Worm (Caenorhabditis elegans) whole organism, young adult: ENCODE results near the gene amt-4.

Experiments used
- B0336.3 ChIP-seq: fragments of 200-800 bp; sonication (Bioruptor generic); IDR thresholded peaks from 2 replicates; pipeline ENCODE4 v1.3.6; 2022; ENCODE audit warnings: missing genetic modification characterization, missing compliant biosample characterization
- C06A6.2 ChIP-seq: fragments of 200-800 bp; sonication (Bioruptor generic); conservative IDR thresholded peaks from 2 replicates; pipeline ENCODE4 v1.3.6; 2022; ENCODE audit warnings: missing genetic modification characterization, missing compliant biosample characterization
- C17E4.6 ChIP-seq: fragments of 200-800 bp; sonication (Bioruptor generic); IDR thresholded peaks from 2 replicates; pipeline ENCODE4 v1.3.6; 2022; ENCODE audit warnings: missing genetic modification reagents, missing genetic modification characterization, missing compliant biosample characterization
- D2030.7 ChIP-seq: fragments of 200-800 bp; sonication (Bioruptor generic); IDR thresholded peaks from 2 replicates; pipeline ENCODE4 v1.3.6; 2022; ENCODE audit warnings: missing genetic modification reagents, missing genetic modification characterization, missing compliant biosample characterization
- F10E7.11 ChIP-seq: sonication (generic microtip); optimal IDR thresholded peaks from 2 replicates; lab custom pipeline; 2017; ENCODE audit warnings: mild to moderate bottlenecking, missing genetic modification characterization, moderate library complexity, missing compliant biosample characterization
- F57C9.4 ChIP-seq: sonication (generic microtip); optimal IDR thresholded peaks from 2 replicates; lab custom pipeline; 2017; ENCODE audit warnings: mild to moderate bottlenecking, missing genetic modification characterization, missing compliant biosample characterization
- K11D2.4 ChIP-seq: fragments of 200-800 bp; sonication (Bioruptor generic); IDR thresholded peaks from 2 replicates; pipeline ENCODE4 v1.3.6; 2022; ENCODE audit warnings: missing genetic modification reagents, missing genetic modification characterization, missing compliant biosample characterization
- ZK185.1 ChIP-seq: sonication (generic microtip); optimal IDR thresholded peaks from 2 replicates; lab custom pipeline; 2016; ENCODE audit warnings: mild to moderate bottlenecking, missing genetic modification characterization, missing compliant biosample characterization; ENCODE audit not compliant: poor library complexity, severe bottlenecking
- ama-1 ChIP-seq, 3 experiments: fragments of 150-350 bp in 1 of 3; sonication (generic microtip) in 2 of 3; optimal IDR thresholded peaks; 2 replicates each; lab custom pipeline; 2014 to 2018; ENCODE audit warnings: missing biosample characterization in 2 of 3, missing genetic modification characterization in 2 of 3, missing genetic modification reagents in 2 of 3
- aptf-2 ChIP-seq: fragments of 200-800 bp; sonication (Bioruptor generic); conservative IDR thresholded peaks from 2 replicates; pipeline ENCODE4 v1.3.6; 2022; ENCODE audit warnings: missing genetic modification reagents, missing genetic modification characterization, missing compliant biosample characterization
- attf-3 ChIP-seq: fragments of 200-800 bp; sonication (Bioruptor generic); conservative IDR thresholded peaks from 2 replicates; pipeline ENCODE4 v1.3.6; 2022; ENCODE audit warnings: missing genetic modification reagents, missing genetic modification characterization, missing compliant biosample characterization
- attf-6 ChIP-seq: fragments of 200-800 bp; sonication (Bioruptor generic); IDR thresholded peaks from 2 replicates; pipeline ENCODE4 v1.3.6; 2022; ENCODE audit warnings: missing genetic modification reagents, missing genetic modification characterization, missing compliant biosample characterization
- bed-2 ChIP-seq: fragments of 200-800 bp; sonication (Bioruptor generic); IDR thresholded peaks from 2 replicates; pipeline ENCODE4 v1.3.6; 2022; ENCODE audit warnings: missing genetic modification reagents, missing genetic modification characterization, missing compliant biosample characterization
- dox-1 ChIP-seq: fragments of 200-800 bp; sonication (Bioruptor generic); IDR thresholded peaks from 2 replicates; pipeline ENCODE4 v1.3.6; 2022; ENCODE audit warnings: missing genetic modification reagents, missing genetic modification characterization, missing compliant biosample characterization
- dpl-1 ChIP-seq: fragments of 150-350 bp; optimal IDR thresholded peaks from 2 replicates; lab custom pipeline; 2014; ENCODE audit warnings: missing biosample characterization, missing genetic modification reagents, missing genetic modification characterization
- fkh-3 ChIP-seq: sonication (generic microtip); optimal IDR thresholded peaks from 2 replicates; lab custom pipeline; 2016; ENCODE audit warnings: mild to moderate bottlenecking, missing genetic modification characterization, missing compliant biosample characterization
- gei-17 ChIP-seq: fragments of 200-800 bp; sonication (Bioruptor generic); optimal IDR thresholded peaks from 2 replicates; lab custom pipeline; 2018; ENCODE audit warnings: mild to moderate bottlenecking, missing genetic modification characterization, missing compliant biosample characterization
- him-1 ChIP-seq: sonication (generic microtip); optimal IDR thresholded peaks from 2 replicates; lab custom pipeline; 2016; ENCODE audit warnings: missing genotype, missing genetic modification reagents, missing genetic modification characterization, missing compliant biosample characterization
- hsf-1 ChIP-seq: fragments of 200-800 bp; sonication (Bioruptor generic); IDR thresholded peaks from 2 replicates; pipeline ENCODE4 v1.3.6; 2022; ENCODE audit warnings: missing genetic modification reagents, missing genetic modification characterization, missing compliant biosample characterization
- let-526 ChIP-seq: fragments of 200-800 bp; sonication (Bioruptor generic); IDR thresholded peaks from 2 replicates; pipeline ENCODE4 v1.3.6; 2022; ENCODE audit warnings: missing genetic modification reagents, missing genetic modification characterization, missing compliant biosample characterization
- let-607 ChIP-seq, 2 experiments: fragments of 200-800 bp in 1 of 2; sonication (Bioruptor generic) in 1 of 2; sonication (generic microtip) in 1 of 2; optimal IDR thresholded peaks; 2 replicates each; lab custom pipeline; 2016 to 2018; ENCODE audit warnings: mild to moderate bottlenecking in 2 of 2, missing compliant biosample characterization in 2 of 2, missing genetic modification characterization in 2 of 2, moderate library complexity in 2 of 2, missing genotype in 1 of 2
- lin-40 ChIP-seq: sonication (generic microtip); optimal IDR thresholded peaks from 2 replicates; lab custom pipeline; 2016; ENCODE audit warnings: missing genetic modification characterization, mild to moderate bottlenecking, missing compliant biosample characterization, missing genotype, missing genetic modification reagents
- lin-54 ChIP-seq: fragments of 200-800 bp; sonication (Bioruptor generic); optimal IDR thresholded peaks from 2 replicates; lab custom pipeline; 2018; ENCODE audit warnings: mild to moderate bottlenecking, missing genetic modification characterization, missing compliant biosample characterization
- lsl-1 ChIP-seq: fragments of 200-800 bp; sonication (Bioruptor generic); optimal IDR thresholded peaks from 2 replicates; lab custom pipeline; 2018; ENCODE audit warnings: mild to moderate bottlenecking, missing genetic modification characterization, moderate library complexity, missing compliant biosample characterization
- madf-3 ChIP-seq: fragments of 200-800 bp; sonication (Bioruptor generic); IDR thresholded peaks from 2 replicates; pipeline ENCODE4 v1.3.6; 2022; ENCODE audit warnings: missing genetic modification reagents, missing genetic modification characterization, missing compliant biosample characterization
- mcd-1 ChIP-seq: fragments of 200-800 bp; sonication (Bioruptor generic); IDR thresholded peaks from 2 replicates; pipeline ENCODE4 v1.3.6; 2022; ENCODE audit warnings: missing genetic modification reagents, missing genetic modification characterization, missing compliant biosample characterization
- mxl-1 ChIP-seq: sonication (generic microtip); optimal IDR thresholded peaks from 2 replicates; lab custom pipeline; 2016; ENCODE audit warnings: missing genetic modification characterization, missing compliant biosample characterization
- nfya-1 ChIP-seq: sonication (generic microtip); optimal IDR thresholded peaks from 2 replicates; lab custom pipeline; 2017; ENCODE audit warnings: antibody characterized with exemption, missing compliant biosample characterization, missing genetic modification characterization, borderline replicate concordance; ENCODE audit not compliant: insufficient read depth
- nfya-2 ChIP-seq: fragments of 200-800 bp; sonication (Bioruptor generic); IDR thresholded peaks from 2 replicates; pipeline ENCODE4 v1.3.6; 2022; ENCODE audit warnings: missing genetic modification reagents, missing genetic modification characterization, missing compliant biosample characterization
- nhr-120 ChIP-seq: fragments of 200-800 bp; sonication (Bioruptor generic); IDR thresholded peaks from 2 replicates; pipeline ENCODE4 v1.3.6; 2022; ENCODE audit warnings: missing genetic modification characterization, missing compliant biosample characterization
- nhr-179 ChIP-seq: sonication (generic microtip); optimal IDR thresholded peaks from 2 replicates; lab custom pipeline; 2016; ENCODE audit warnings: mild to moderate bottlenecking, missing genetic modification characterization, missing compliant biosample characterization
- rcor-1 ChIP-seq: fragments of 200-800 bp; sonication (Bioruptor generic); IDR thresholded peaks from 2 replicates; pipeline ENCODE4 v1.3.6; 2022; ENCODE audit warnings: missing genetic modification reagents, missing genetic modification characterization, missing compliant biosample characterization
- rec-8 ChIP-seq, 2 experiments: sonication (generic microtip); optimal IDR thresholded peaks; 2 replicates each; lab custom pipeline; 2016; ENCODE audit warnings: mild to moderate bottlenecking in 2 of 2, missing genetic modification characterization in 2 of 2, missing genetic modification reagents in 2 of 2, missing genotype in 2 of 2, missing biosample characterization in 1 of 2, missing compliant biosample characterization in 1 of 2, moderate library complexity in 1 of 2
- somi-1 ChIP-seq: fragments of 200-800 bp; sonication (Bioruptor generic); optimal IDR thresholded peaks from 2 replicates; lab custom pipeline; 2018; ENCODE audit warnings: mild to moderate bottlenecking, missing genetic modification characterization, missing compliant biosample characterization

amt-4 gene

ce11 chrX:4523887-4524350, 41.2 kb upstream of the amt-4 start, which contains the start of gene pdi-2 (continued):
- peak; percentile 44; the same call in 1 of the 2 replicates for TF ChIP-seq B0336.3
- TF ChIP-seq gei-17 = peak; percentile 41
- 0 out of 2 replicates have a peak, but pooled peaks have one; percentile 32 for TF ChIP-seq C06A6.2 (GFP tag; lab: Robert Waterston, UW)
- TF ChIP-seq rcor-1 (GFP tag; lab: Robert Waterston, UW) = peak; percentile 57
- TF ChIP-seq hsf-1 (GFP tag; lab: Robert Waterston, UW) = no peak
- no peak for TF ChIP-seq nhr-179 (tag; lab: Kevin White, UChicago)
- peak; percentile 82 for TF ChIP-seq dox-1 (GFP tag; lab: Robert Waterston, UW)
- TF ChIP-seq lin-54 (GFP tag; lab: Kevin White, UChicago) = peak; percentile 28
- TF ChIP-seq ama-1 (optimal IDR thresholded peaks at IDR 0.05; lab: Kevin White, UChicago) = peak; percentile 85
- TF ChIP-seq ama-1 (GFP tag; optimal IDR thresholded peaks at IDR 0.05; lab: Kevin White, UChicago) = no peak
- TF ChIP-seq let-607 (tag; optimal IDR thresholded peaks at IDR 0.05; lab: Kevin White, UChicago) = peak; percentile 96 to 98
- no peak for TF ChIP-seq madf-3 (GFP tag; lab: Robert Waterston, UW)

- no peak for TF ChIP-seq mcd-1
- no peak for TF ChIP-seq somi-1 (GFP tag; lab: Kevin White, UChicago)
- TF ChIP-seq nhr-120 (GFP tag; lab: Robert Waterston, UW) = no peak
- no peak for TF ChIP-seq attf-3 (GFP tag; lab: Robert Waterston, UW)
- TF ChIP-seq lsl-1 (GFP tag; lab: Kevin White, UChicago) = no peak
- no peak for TF ChIP-seq fkh-3 (tag; lab: Kevin White, UChicago)
- no peak for TF ChIP-seq C17E4.6 (GFP tag; lab: Robert Waterston, UW)
- TF ChIP-seq aptf-2 (GFP tag; lab: Robert Waterston, UW) = no peak
- no peak for TF ChIP-seq F10E7.11 (tag; lab: Kevin White, UChicago)
- TF ChIP-seq him-1 (tag; lab: Kevin White, UChicago) = no peak
- TF ChIP-seq nfya-1 (tag; lab: Kevin White, UChicago) = no peak
- TF ChIP-seq let-526 (GFP tag; lab: Robert Waterston, UW) = no peak
Observed at ce11 chrX:4524844-4525243, 40.3 kb upstream of the amt-4 start.

ce11 chrX:4526412-4526811, 38.7 kb upstream of the amt-4 start:
- peak; percentile 71 for TF ChIP-seq ama-1 (optimal IDR thresholded peaks at IDR 0.05; lab: Kevin White, UChicago)
- TF ChIP-seq ama-1 (GFP tag; optimal IDR thresholded peaks at IDR 0.05; lab: Kevin White, UChicago) = no peak
- TF ChIP-seq dpl-1 = no peak
- no peak for TF ChIP-seq nfya-2
- no peak for TF ChIP-seq mxl-1 (tag; lab: Kevin White, UChicago)
- TF ChIP-seq nfya-1 (tag; lab: Kevin White, UChicago) = no peak
- no peak for TF ChIP-seq attf-3 (GFP tag; lab: Robert Waterston, UW)
- TF ChIP-seq D2030.7 (GFP tag; lab: Robert Waterston, UW) = no peak
- TF ChIP-seq bed-2 (GFP tag; lab: Robert Waterston, UW) = no peak
- peak; percentile 6 for TF ChIP-seq ZK185.1 (tag; lab: Kevin White, UChicago)
- TF ChIP-seq lin-40 = peak; percentile 1
- TF ChIP-seq K11D2.4 = no peak
- no peak for TF ChIP-seq attf-6 (GFP tag; lab: Robert Waterston, UW)
- no peak for TF ChIP-seq rec-8 (tag; optimal IDR thresholded peaks at IDR 0.05; lab: Kevin White, UChicago)
- TF ChIP-seq F57C9.4 (tag; lab: Kevin White, UChicago) = no peak
- TF ChIP-seq, all 124 proteins: peak for 3
